Worm (Caenorhabditis elegans) whole organism, young adult: ENCODE data around the gene smrc-1.
A peak's percentile ranks its signal among the peaks of the same experiment; 100 is the strongest.

ENCODE experiments used
- B0336.3 ChIP-seq: fragments of 200-800 bp; sonication (Bioruptor generic); IDR thresholded peaks from 2 replicates; pipeline ENCODE4 v1.3.6; 2022; ENCODE audit warnings: missing genetic modification characterization, missing compliant biosample characterization
- C17E4.6 ChIP-seq: fragments of 200-800 bp; sonication (Bioruptor generic); IDR thresholded peaks from 2 replicates; pipeline ENCODE4 v1.3.6; 2022; ENCODE audit warnings: missing genetic modification reagents, missing genetic modification characterization, missing compliant biosample characterization
- D2030.7 ChIP-seq: fragments of 200-800 bp; sonication (Bioruptor generic); IDR thresholded peaks from 2 replicates; pipeline ENCODE4 v1.3.6; 2022; ENCODE audit warnings: missing genetic modification reagents, missing genetic modification characterization, missing compliant biosample characterization
- F10E7.11 ChIP-seq: sonication (generic microtip); optimal IDR thresholded peaks from 2 replicates; lab custom pipeline; 2017; ENCODE audit warnings: mild to moderate bottlenecking, missing genetic modification characterization, moderate library complexity, missing compliant biosample characterization
- F23B12.7 ChIP-seq: sonication (generic microtip); optimal IDR thresholded peaks from 2 replicates; lab custom pipeline; 2017; ENCODE audit warnings: missing genetic modification characterization, mild to moderate bottlenecking, missing compliant biosample characterization, antibody characterized with exemption, moderate library complexity; ENCODE audit not compliant: insufficient read depth
- F37B4.10 ChIP-seq: fragments of 200-800 bp; sonication (Bioruptor generic); IDR thresholded peaks from 2 replicates; pipeline ENCODE4 v1.3.6; 2022; ENCODE audit warnings: missing genetic modification characterization, missing compliant biosample characterization
- Y53G8AR.9 ChIP-seq: fragments of 200-800 bp; sonication (Bioruptor generic); conservative IDR thresholded peaks from 2 replicates; pipeline ENCODE4 v1.3.6; 2022; ENCODE audit warnings: missing genetic modification reagents, missing genetic modification characterization, missing compliant biosample characterization
- Y56A3A.18 ChIP-seq: fragments of 200-800 bp; sonication (Bioruptor generic); IDR thresholded peaks from 2 replicates; pipeline ENCODE4 v1.3.6; 2022; ENCODE audit warnings: missing genetic modification reagents, missing genetic modification characterization, missing compliant biosample characterization
- Y79H2A.3 ChIP-seq: fragments of 200-800 bp; sonication (Bioruptor generic); conservative IDR thresholded peaks from 2 replicates; pipeline ENCODE4 v1.3.6; 2022; ENCODE audit warnings: missing genetic modification reagents, missing genetic modification characterization, missing compliant biosample characterization
- Y95B8A.8 ChIP-seq: fragments of 200-800 bp; sonication (Bioruptor generic); IDR thresholded peaks from 2 replicates; pipeline ENCODE4 v1.3.6; 2022; ENCODE audit warnings: missing genetic modification reagents, missing genetic modification characterization, missing compliant biosample characterization
- ama-1 ChIP-seq, 3 experiments: fragments of 150-350 bp in 1 of 3; sonication (generic microtip) in 2 of 3; optimal IDR thresholded peaks; 2 replicates each; lab custom pipeline; 2014 to 2018; ENCODE audit warnings: missing biosample characterization in 2 of 3, missing genetic modification characterization in 2 of 3, missing genetic modification reagents in 2 of 3
- attf-5 ChIP-seq: fragments of 200-800 bp; sonication (Bioruptor generic); optimal IDR thresholded peaks from 2 replicates; lab custom pipeline; 2018; ENCODE audit warnings: mild to moderate bottlenecking, missing genetic modification characterization, missing compliant biosample characterization
- bed-2 ChIP-seq: fragments of 200-800 bp; sonication (Bioruptor generic); IDR thresholded peaks from 2 replicates; pipeline ENCODE4 v1.3.6; 2022; ENCODE audit warnings: missing genetic modification reagents, missing genetic modification characterization, missing compliant biosample characterization
- ceh-79 ChIP-seq: sonication (generic microtip); optimal IDR thresholded peaks from 2 replicates; lab custom pipeline; 2017; ENCODE audit warnings: mild to moderate bottlenecking, missing genetic modification characterization, missing compliant biosample characterization
- ceh-91 ChIP-seq: fragments of 200-800 bp; sonication (Bioruptor generic); IDR thresholded peaks from 2 replicates; pipeline ENCODE4 v1.3.6; 2022; ENCODE audit warnings: missing genetic modification reagents, missing genetic modification characterization, missing compliant biosample characterization
- die-1 ChIP-seq: sonication (generic microtip); optimal IDR thresholded peaks from 2 replicates; lab custom pipeline; 2016; ENCODE audit warnings: missing genotype, mild to moderate bottlenecking, missing genetic modification characterization, missing compliant biosample characterization
- dpl-1 ChIP-seq: fragments of 150-350 bp; optimal IDR thresholded peaks from 2 replicates; lab custom pipeline; 2014; ENCODE audit warnings: missing biosample characterization, missing genetic modification reagents, missing genetic modification characterization
- fkh-3 ChIP-seq: sonication (generic microtip); optimal IDR thresholded peaks from 2 replicates; lab custom pipeline; 2016; ENCODE audit warnings: mild to moderate bottlenecking, missing genetic modification characterization, missing compliant biosample characterization
- him-1 ChIP-seq: sonication (generic microtip); optimal IDR thresholded peaks from 2 replicates; lab custom pipeline; 2016; ENCODE audit warnings: missing genotype, missing genetic modification reagents, missing genetic modification characterization, missing compliant biosample characterization
- hlh-12 ChIP-seq: sonication (generic microtip); optimal IDR thresholded peaks from 2 replicates; lab custom pipeline; 2016; ENCODE audit warnings: missing genetic modification characterization, missing compliant biosample characterization
- hrde-1 ChIP-seq: sonication (generic microtip); optimal IDR thresholded peaks from 2 replicates; lab custom pipeline; 2016; ENCODE audit warnings: missing genetic modification characterization, mild to moderate bottlenecking, missing compliant biosample characterization, moderate library complexity, missing genotype, missing genetic modification reagents, borderline replicate concordance
- hsf-1 ChIP-seq: fragments of 200-800 bp; sonication (Bioruptor generic); IDR thresholded peaks from 2 replicates; pipeline ENCODE4 v1.3.6; 2022; ENCODE audit warnings: missing genetic modification reagents, missing genetic modification characterization, missing compliant biosample characterization
- lag-1 ChIP-seq: fragments of 200-800 bp; sonication (Bioruptor generic); IDR thresholded peaks from 2 replicates; pipeline ENCODE4 v1.3.6; 2022; ENCODE audit warnings: missing genetic modification reagents, missing genetic modification characterization, missing compliant biosample characterization
- lin-35 ChIP-seq, 3 experiments: fragments of 150-350 bp in 2 of 3; sonication (generic microtip) in 1 of 3; optimal IDR thresholded peaks; 2 replicates each; lab custom pipeline; 2014 to 2018; ENCODE audit warnings: missing biosample characterization in 3 of 3, missing genetic modification characterization in 3 of 3, missing genetic modification reagents in 3 of 3
- lin-54 ChIP-seq: fragments of 200-800 bp; sonication (Bioruptor generic); optimal IDR thresholded peaks from 2 replicates; lab custom pipeline; 2018; ENCODE audit warnings: mild to moderate bottlenecking, missing genetic modification characterization, missing compliant biosample characterization
- lsl-1 ChIP-seq: fragments of 200-800 bp; sonication (Bioruptor generic); optimal IDR thresholded peaks from 2 replicates; lab custom pipeline; 2018; ENCODE audit warnings: mild to moderate bottlenecking, missing genetic modification characterization, moderate library complexity, missing compliant biosample characterization
- madf-10 ChIP-seq: sonication (generic microtip); optimal IDR thresholded peaks from 2 replicates; lab custom pipeline; 2016; ENCODE audit warnings: mild to moderate bottlenecking, missing genetic modification characterization, missing compliant biosample characterization
- madf-6 ChIP-seq: fragments of 200-800 bp; sonication (Bioruptor generic); IDR thresholded peaks from 2 replicates; pipeline ENCODE4 v1.3.6; 2022; ENCODE audit warnings: missing genetic modification reagents, missing genetic modification characterization, missing compliant biosample characterization
- mes-4 ChIP-seq: sonication (generic microtip); optimal IDR thresholded peaks from 2 replicates; lab custom pipeline; 2016; ENCODE audit warnings: missing genotype, missing genetic modification characterization, missing compliant biosample characterization
- nfya-2 ChIP-seq: fragments of 200-800 bp; sonication (Bioruptor generic); IDR thresholded peaks from 2 replicates; pipeline ENCODE4 v1.3.6; 2022; ENCODE audit warnings: missing genetic modification reagents, missing genetic modification characterization, missing compliant biosample characterization
- nfyb-1 ChIP-seq: fragments of 200-800 bp; sonication (Bioruptor generic); IDR thresholded peaks from 2 replicates; pipeline ENCODE4 v1.3.6; 2022; ENCODE audit warnings: missing genetic modification reagents, missing genetic modification characterization, missing compliant biosample characterization
- nhr-120 ChIP-seq: fragments of 200-800 bp; sonication (Bioruptor generic); IDR thresholded peaks from 2 replicates; pipeline ENCODE4 v1.3.6; 2022; ENCODE audit warnings: missing genetic modification characterization, missing compliant biosample characterization
- pbrm-1 ChIP-seq: fragments of 200-800 bp; sonication (Bioruptor generic); IDR thresholded peaks from 2 replicates; pipeline ENCODE4 v1.3.6; 2022; ENCODE audit warnings: missing genetic modification reagents, missing genetic modification characterization, missing compliant biosample characterization
- snpc-3.4 ChIP-seq: sonication (generic microtip); optimal IDR thresholded peaks from 2 replicates; lab custom pipeline; 2017; ENCODE audit warnings: missing genetic modification characterization, mild to moderate bottlenecking, missing compliant biosample characterization, antibody characterized with exemption, moderate library complexity, missing genotype, missing genetic modification reagents
- tbx-9 ChIP-seq: sonication (generic microtip); optimal IDR thresholded peaks from 2 replicates; lab custom pipeline; 2016; ENCODE audit warnings: borderline replicate concordance, missing genetic modification characterization, inconsistent platforms, missing compliant biosample characterization
- unc-130 ChIP-seq: sonication (generic microtip); optimal IDR thresholded peaks from 2 replicates; lab custom pipeline; 2016; ENCODE audit warnings: missing genetic modification reagents, missing genetic modification characterization, missing compliant biosample characterization
- xnd-1 ChIP-seq: sonication (generic microtip); optimal IDR thresholded peaks from 2 replicates; lab custom pipeline; 2016; ENCODE audit warnings: missing genotype, missing genetic modification reagents, missing genetic modification characterization, missing compliant biosample characterization
- ztf-26 ChIP-seq: sonication (generic microtip); optimal IDR thresholded peaks from 2 replicates; lab custom pipeline; 2017; ENCODE audit warnings: missing genetic modification characterization, missing compliant biosample characterization
- ztf-6 ChIP-seq: fragments of 200-800 bp; sonication (Bioruptor generic); IDR thresholded peaks from 2 replicates; pipeline ENCODE4 v1.3.6; 2022; ENCODE audit warnings: missing genetic modification reagents, missing genetic modification characterization, missing compliant biosample characterization

Gene smrc-1

ce11 chrIII:6436308-6436707 is 45.6 kb downstream of the smrc-1 start, which contains the start of gene C05D11.1 (continued):
- no peak for TF ChIP-seq pbrm-1 (GFP tag; lab: Robert Waterston, UW)
- no peak for TF ChIP-seq lsl-1
- TF ChIP-seq mes-4 (tag; lab: Kevin White, UChicago): no peak
- TF ChIP-seq, all 124 proteins: peak for 0

- 0 out of 2 replicates have a peak, but pooled peaks have one; percentile 46 for TF ChIP-seq C17E4.6 (GFP tag; lab: Robert Waterston, UW)
- no peak for TF ChIP-seq F10E7.11 (tag; lab: Kevin White, UChicago)
- peak; percentile 41 for TF ChIP-seq unc-130 (GFP tag; lab: Kevin White, UChicago)
- no peak for TF ChIP-seq die-1 (tag; lab: Kevin White, UChicago)
- TF ChIP-seq snpc-3.4 (tag; lab: Kevin White, UChicago): peak; percentile 55
- peak; percentile 40 for TF ChIP-seq hrde-1 (tag; lab: Kevin White, UChicago)
- TF ChIP-seq nfyb-1 (GFP tag; lab: Robert Waterston, UW): no peak
- no peak for TF ChIP-seq lin-35 (GFP tag; optimal IDR thresholded peaks at IDR 0.05; lab: Kevin White, UChicago)
- no peak for TF ChIP-seq F37B4.10 (GFP tag; lab: Robert Waterston, UW)
- 0 out of 2 replicates have a peak, but pooled peaks have one; percentile 25 for TF ChIP-seq Y79H2A.3 (GFP tag; lab: Robert Waterston, UW)
- no peak for TF ChIP-seq nfya-2 (GFP tag; lab: Robert Waterston, UW)
- peak; percentile 14; the same call in 1 of the 2 replicates for TF ChIP-seq Y56A3A.18 (GFP tag; lab: Robert Waterston, UW)
- TF ChIP-seq xnd-1 (tag; lab: Kevin White, UChicago): peak; percentile 1
- TF ChIP-seq fkh-3 (tag; lab: Kevin White, UChicago): no peak
- TF ChIP-seq dpl-1 (GFP tag; lab: Kevin White, UChicago): no peak
- TF ChIP-seq bed-2 (GFP tag; lab: Robert Waterston, UW): no peak
- no peak for TF ChIP-seq attf-5 (GFP tag; lab: Kevin White, UChicago)
- peak; percentile 84 for TF ChIP-seq him-1 (tag; lab: Kevin White, UChicago)
- TF ChIP-seq B0336.3 (GFP tag; lab: Robert Waterston, UW): 0 out of 2 replicates have a peak, but pooled peaks have one; percentile 29
- TF ChIP-seq nhr-120 (GFP tag; lab: Robert Waterston, UW): no peak
- TF ChIP-seq ama-1 (optimal IDR thresholded peaks at IDR 0.05; lab: Kevin White, UChicago): no peak
- no peak for TF ChIP-seq ama-1 (GFP tag; optimal IDR thresholded peaks at IDR 0.05; lab: Kevin White, UChicago)
- no peak for TF ChIP-seq ztf-26 (tag; lab: Kevin White, UChicago)
- no peak for TF ChIP-seq lag-1 (GFP tag; lab: Robert Waterston, UW)
- 0 out of 2 replicates have a peak, but pooled peaks have one; percentile 25 for TF ChIP-seq madf-6 (GFP tag; lab: Robert Waterston, UW)
- TF ChIP-seq Y53G8AR.9 (GFP tag; lab: Robert Waterston, UW): peak; percentile 41; the same call in 1 of the 2 replicates
- TF ChIP-seq hsf-1 (GFP tag; lab: Robert Waterston, UW): 0 out of 2 replicates have a peak, but pooled peaks have one; percentile 52
- no peak for TF ChIP-seq F23B12.7 (tag; lab: Kevin White, UChicago)
- peak; percentile 19 for TF ChIP-seq lin-54 (GFP tag; lab: Kevin White, UChicago)
- TF ChIP-seq ceh-91 (GFP tag; lab: Robert Waterston, UW): no peak
- TF ChIP-seq tbx-9 (tag; lab: Kevin White, UChicago): no peak
- no peak for TF ChIP-seq hlh-12 (tag; lab: Kevin White, UChicago)
- TF ChIP-seq ceh-79: no peak
- TF ChIP-seq madf-10 (tag; lab: Kevin White, UChicago): no peak
- TF ChIP-seq ztf-6 (GFP tag; lab: Robert Waterston, UW): no peak
- TF ChIP-seq D2030.7 (GFP tag; lab: Robert Waterston, UW): peak; percentile 43; the same call in 1 of the 2 replicates
- peak; percentile 32 for TF ChIP-seq lsl-1
- no peak for TF ChIP-seq Y95B8A.8
These were observed 49.1 kb downstream of the smrc-1 start for ce11 chrIII:6439854-6440253.
